Fruit fly (Drosophila melanogaster): ENCODE data around the gene CG14607.

Gene CG14607

DNA sequence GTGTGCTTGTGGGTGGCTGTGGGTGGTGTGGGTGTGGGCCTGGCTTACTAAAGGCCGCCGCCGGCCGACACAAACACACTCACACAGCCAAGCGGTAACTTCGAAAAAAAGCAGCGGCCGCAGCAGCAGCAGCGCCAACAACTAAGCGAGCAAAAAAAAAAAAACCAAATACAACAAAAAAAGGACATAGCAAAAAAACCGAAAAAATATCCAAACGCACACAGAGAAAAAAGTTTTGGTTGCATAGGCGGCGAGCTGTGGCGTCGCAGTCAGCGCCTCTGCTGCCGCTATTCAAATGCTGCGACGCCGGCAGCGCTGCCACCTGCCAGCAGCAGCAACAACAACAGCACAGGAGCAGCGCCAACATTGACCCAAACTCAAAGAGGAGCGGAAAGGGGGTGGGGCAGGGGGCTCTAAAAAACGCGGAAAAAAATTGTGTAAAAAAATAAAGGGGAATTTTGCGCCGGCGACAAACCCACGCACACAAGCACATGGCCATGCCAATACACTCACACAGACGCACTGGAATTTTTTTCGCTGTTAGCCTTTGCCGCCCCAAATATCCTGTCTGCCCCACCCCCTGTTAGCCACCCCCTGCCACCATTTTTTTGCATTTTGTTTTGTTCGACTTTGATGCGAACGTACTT is 40.8 kb downstream of the CG14607 start:
- 0 out of 2 replicates have a peak, but pooled peaks have one; percentile 24 for TF ChIP-seq CG4360 (GFP tag; IDR thresholded peaks at IDR 0.05)
- TF ChIP-seq sqz (GFP tag; optimal IDR thresholded peaks at IDR 0.05) = peak; percentile 92
- peak; percentile 89 for TF ChIP-seq Adf1 (GFP tag; IDR thresholded peaks at IDR 0.05)
- TF ChIP-seq CG10431 (GFP tag; optimal IDR thresholded peaks at IDR 0.05) = no peak
- TF ChIP-seq nom (GFP tag; optimal IDR thresholded peaks at IDR 0.05) = peak; percentile 23
- TF ChIP-seq CG9215 (GFP tag; IDR thresholded peaks at IDR 0.05) = 0 out of 2 replicates have a peak, but pooled peaks have one; percentile 9

DNA sequence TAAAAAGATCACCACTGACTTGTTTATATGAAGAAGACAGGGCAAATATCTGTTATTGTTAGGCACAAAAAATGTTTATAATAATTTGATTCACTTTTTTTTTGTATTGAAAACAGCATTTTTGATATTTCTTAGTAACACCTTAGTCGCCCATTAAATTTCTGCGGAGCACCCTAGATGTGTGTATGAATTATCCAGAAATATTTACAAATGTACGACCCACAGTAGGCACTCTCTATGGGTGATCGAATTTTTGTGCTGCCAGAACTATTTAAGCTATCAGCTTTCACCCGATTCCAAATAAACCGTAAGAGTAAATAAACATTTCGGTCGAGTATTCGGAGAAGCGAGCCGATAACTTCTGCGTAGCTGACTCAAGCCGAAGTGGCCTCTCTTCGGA is 44.1 kb downstream of the CG14607 start, which contains the start of gene RacGAP84C:
RacGAP84C (plus strand) TSS at position 301 of the 400 bp plus-strand sequence.
- no peak for TF ChIP-seq Bteb2 (GFP tag; optimal IDR thresholded peaks at IDR 0.05)
- no peak for TF ChIP-seq CG30431 (GFP tag; optimal IDR thresholded peaks at IDR 0.05)
- TF ChIP-seq tx (GFP tag; optimal IDR thresholded peaks at IDR 0.05) = no peak
- no peak for TF ChIP-seq ro (GFP tag; IDR thresholded peaks at IDR 0.05)
- TF ChIP-seq wek (GFP tag; optimal IDR thresholded peaks at IDR 0.05) = no peak
- TF ChIP-seq CG2678 (tag; optimal IDR thresholded peaks at IDR 0.05) = no peak
- TF ChIP-seq CG16815 (GFP tag; optimal IDR thresholded peaks at IDR 0.05) = no peak
